Fruit fly (Drosophila melanogaster): Measurements from ENCODE around the gene Eaf6.
A peak's percentile ranks its signal among the peaks of the same experiment; 100 is the strongest.

Gene Eaf6

DNA sequence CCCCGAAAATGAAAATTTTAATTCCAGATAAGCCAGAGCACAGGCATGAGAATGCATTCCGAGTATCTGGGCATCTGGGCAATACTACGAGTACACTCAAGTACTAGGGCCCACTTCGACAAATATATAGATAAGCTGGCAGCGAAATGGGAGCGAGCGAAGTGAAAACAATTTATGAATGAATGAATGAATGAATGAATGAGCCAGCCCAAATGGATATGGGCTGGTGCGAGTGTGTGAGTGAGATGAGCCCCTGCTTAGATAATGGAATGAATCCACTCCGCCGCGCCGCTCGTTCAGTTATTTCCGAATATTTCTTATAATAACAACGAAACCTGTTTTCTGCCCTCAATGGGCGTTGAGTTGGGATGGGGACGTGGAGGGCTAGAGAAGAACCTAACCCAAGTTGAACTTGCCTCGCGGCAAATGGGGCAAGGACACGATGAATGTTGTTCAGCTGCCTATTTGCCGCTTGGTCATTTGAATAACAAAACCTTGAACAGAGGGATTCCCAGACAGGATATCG is 47.7 kb upstream of the Eaf6 start (continued):
- TF ChIP-seq zen (tag; optimal IDR thresholded peaks at IDR 0.05): no peak
- TF ChIP-seq abd-A (tag; optimal IDR thresholded peaks at IDR 0.05): peak; percentile 21
- TF ChIP-seq pros (GFP tag; optimal IDR thresholded peaks at IDR 0.05): peak; percentile 73
- TF ChIP-seq CG6765 (GFP tag; optimal IDR thresholded peaks at IDR 0.05): no peak
- peak; percentile 80 for TF ChIP-seq sd (tag; optimal IDR thresholded peaks at IDR 0.05)
- no peak for TF ChIP-seq CG15073 (GFP tag; optimal IDR thresholded peaks at IDR 0.05)
- TF ChIP-seq z (GFP tag; IDR thresholded peaks at IDR 0.05): peak; percentile 96
- TF ChIP-seq vvl (GFP tag; IDR thresholded peaks at IDR 0.05): peak; percentile 12; the same call in 1 of the 2 replicates
- peak; percentile 98 for TF ChIP-seq kni (GFP tag; optimal IDR thresholded peaks at IDR 0.05)
- no peak for TF ChIP-seq CG3281 (GFP tag; optimal IDR thresholded peaks at IDR 0.05)
- TF ChIP-seq D19A (tag; optimal IDR thresholded peaks at IDR 0.05): peak; percentile 5
- TF ChIP-seq Jarid2 (GFP tag; optimal IDR thresholded peaks at IDR 0.05): peak; percentile 12
- TF ChIP-seq NFAT (GFP tag; IDR thresholded peaks at IDR 0.05): no peak
- no peak for TF ChIP-seq CG4282 (GFP tag; optimal IDR thresholded peaks at IDR 0.05)
- TF ChIP-seq Hand (GFP tag; optimal IDR thresholded peaks at IDR 0.05): no peak
- TF ChIP-seq CG12769 (tag; optimal IDR thresholded peaks at IDR 0.05): peak; percentile 13
- TF ChIP-seq ase (GFP tag; IDR thresholded peaks at IDR 0.05): no peak
- TF ChIP-seq Adf1 (GFP tag; IDR thresholded peaks at IDR 0.05): no peak
- TF ChIP-seq vnd (GFP tag; IDR thresholded peaks at IDR 0.05; ENCODE audit: partially characterized antibody): no peak
- no peak for TF ChIP-seq trh (GFP tag; optimal IDR thresholded peaks at IDR 0.05)
- peak; percentile 66 for TF ChIP-seq grn (GFP tag; optimal IDR thresholded peaks at IDR 0.05)
- TF ChIP-seq nerfin-1 (tag; optimal IDR thresholded peaks at IDR 0.05): peak; percentile 61
- no peak for TF ChIP-seq ro (GFP tag; IDR thresholded peaks at IDR 0.05)
- peak; percentile 90; the same call in 2 of the 3 replicates for TF ChIP-seq CG2199 (GFP tag; IDR thresholded peaks at IDR 0.05)
- no peak for TF ChIP-seq fd64A (GFP tag; optimal IDR thresholded peaks at IDR 0.05)
- TF ChIP-seq CG8290 (GFP tag; optimal IDR thresholded peaks at IDR 0.05): no peak
- TF ChIP-seq CG8290 (tag; optimal IDR thresholded peaks at IDR 0.05): no peak
- TF ChIP-seq sens (GFP tag): peak; percentile 75
- no peak for TF ChIP-seq shn (GFP tag; optimal IDR thresholded peaks at IDR 0.05)
- no peak for TF ChIP-seq da (GFP tag; optimal IDR thresholded peaks at IDR 0.05)
- no peak for TF ChIP-seq CG1602 (GFP tag; optimal IDR thresholded peaks at IDR 0.05)
- peak; percentile 66 for TF ChIP-seq Nf-YC (tag; optimal IDR thresholded peaks at IDR 0.05)
- TF ChIP-seq Aef1 (GFP tag; IDR thresholded peaks at IDR 0.05): no peak

DNA sequence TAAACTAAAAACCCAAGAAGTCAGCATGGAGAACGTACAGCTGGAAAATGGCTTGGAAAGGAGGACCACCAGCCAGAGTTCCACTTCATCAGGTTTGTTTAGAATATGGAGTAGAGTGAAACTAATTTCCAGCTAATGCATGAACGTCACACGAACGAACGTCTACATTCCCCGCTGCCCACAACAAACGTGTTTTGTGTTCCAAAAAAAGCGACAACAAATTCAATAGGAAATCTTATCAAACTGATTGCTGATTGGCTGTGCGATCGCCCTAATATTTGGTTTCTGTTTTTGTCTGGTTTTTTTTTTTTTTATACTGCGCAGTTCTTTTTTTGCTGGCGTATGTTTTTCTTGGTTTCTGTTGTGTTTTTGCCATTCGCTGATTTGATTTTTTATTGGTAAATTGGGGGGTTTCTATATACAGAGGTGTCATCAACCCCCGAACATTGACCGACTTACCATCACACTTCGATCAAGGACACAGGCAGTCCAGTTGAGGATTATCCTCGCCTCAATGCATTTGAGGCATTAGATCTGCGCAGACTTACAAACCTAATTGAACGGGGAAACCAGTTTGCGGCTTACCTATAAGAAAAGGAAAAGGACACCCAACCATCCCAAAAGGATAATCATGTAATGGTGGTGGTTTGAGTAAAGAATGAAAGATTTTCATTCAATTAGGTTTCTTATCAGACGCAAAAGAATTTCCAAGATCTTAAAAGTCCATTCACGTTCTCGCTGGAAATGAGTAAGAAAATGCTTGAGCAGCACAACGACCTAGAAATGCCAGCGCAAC is 47.1 kb upstream of the Eaf6 start:
- TF ChIP-seq CG3163 (GFP tag; optimal IDR thresholded peaks at IDR 0.05) (no peak), ap (GFP tag; IDR thresholded peaks at IDR 0.05) (no peak), CG4328 (GFP tag; optimal IDR thresholded peaks at IDR 0.05) (no peak), BtbVII (GFP tag; optimal IDR thresholded peaks at IDR 0.05) (no peak), pho (GFP tag; optimal IDR thresholded peaks at IDR 0.05) (no peak), CG16779 (GFP tag; IDR thresholded peaks at IDR 0.05) (no peak), CG4282 (GFP tag; optimal IDR thresholded peaks at IDR 0.05) (no peak), ERR (GFP tag; optimal IDR thresholded peaks at IDR 0.05) (no peak), CG34422 (GFP tag; IDR thresholded peaks at IDR 0.05) (no peak), CG1792 (GFP tag; optimal IDR thresholded peaks at IDR 0.05) (no peak), fu2 (GFP tag; optimal IDR thresholded peaks at IDR 0.05) (no peak), CG11695 (GFP tag; IDR thresholded peaks at IDR 0.05) (no peak), CG10654 (GFP tag; optimal IDR thresholded peaks at IDR 0.05) (no peak), sna (GFP tag; IDR thresholded peaks at IDR 0.05; ENCODE audit: partially characterized antibody) (no peak), CG14441 (GFP tag; IDR thresholded peaks at IDR 0.05) (peak; percentile 42; the same call in 1 of the 2 replicates), zfh1 (GFP tag; IDR thresholded peaks at IDR 0.05) (no peak), CG32532 (GFP tag; IDR thresholded peaks at IDR 0.05) (no peak), oc (tag; optimal IDR thresholded peaks at IDR 0.05) (peak; percentile 35), Elba2 (GFP tag; optimal IDR thresholded peaks at IDR 0.05) (peak; percentile 83), CG17802 (tag; optimal IDR thresholded peaks at IDR 0.05) (no peak)
